Worm (Caenorhabditis elegans) whole organism, L2 larva: Measurements from ENCODE around the gene npp-1.

Source experiments
- C34F6.9 ChIP-seq: fragments of 150-350 bp; optimal IDR thresholded peaks from 2 replicates; lab custom pipeline; 2014; ENCODE audit warnings: missing biosample characterization, missing genetic modification characterization
- F13H6.1 ChIP-seq: sonication (generic microtip); optimal IDR thresholded peaks from 2 replicates; lab custom pipeline; 2016; ENCODE audit warnings: missing genetic modification characterization, missing compliant biosample characterization
- Y55F3AM.14 ChIP-seq: fragments of 200-800 bp; sonication (Bioruptor generic); optimal IDR thresholded peaks from 2 replicates; lab custom pipeline; 2018; ENCODE audit warnings: mild to moderate bottlenecking, missing genetic modification characterization, missing compliant biosample characterization
- ZK546.5 ChIP-seq: sonication (generic microtip); optimal IDR thresholded peaks from 2 replicates; lab custom pipeline; 2017; ENCODE audit warnings: missing biosample characterization, missing genetic modification characterization
- alr-1 ChIP-seq: fragments of 150-350 bp; optimal IDR thresholded peaks from 2 replicates; lab custom pipeline; 2014; ENCODE audit warnings: missing biosample characterization, missing genetic modification characterization
- aly-2 ChIP-seq: fragments of 150-350 bp; optimal IDR thresholded peaks from 2 replicates; lab custom pipeline; 2014; ENCODE audit warnings: missing biosample characterization, missing genetic modification characterization
- ama-1 ChIP-seq: fragments of 150-350 bp; optimal IDR thresholded peaks from 2 replicates; lab custom pipeline; 2018; ENCODE audit warnings: inconsistent platforms
- ceh-16 ChIP-seq: fragments of 150-350 bp; optimal IDR thresholded peaks from 2 replicates; lab custom pipeline; 2014; ENCODE audit warnings: missing biosample characterization, missing genetic modification characterization
- ceh-82 ChIP-seq: fragments of 150-350 bp; optimal IDR thresholded peaks from 2 replicates; lab custom pipeline; 2014; ENCODE audit warnings: missing biosample characterization, missing genetic modification characterization
- dmd-4 ChIP-seq: sonication (generic microtip); optimal IDR thresholded peaks from 2 replicates; lab custom pipeline; 2017; ENCODE audit warnings: missing biosample characterization, missing genetic modification characterization
- egl-27 ChIP-seq: sonication (generic microtip); optimal IDR thresholded peaks from 3 replicates; lab custom pipeline; 2017; ENCODE audit warnings: missing biosample characterization, missing genetic modification reagents, missing genetic modification characterization
- elt-1 ChIP-seq: fragments of 150-350 bp; optimal IDR thresholded peaks from 2 replicates; lab custom pipeline; 2014; ENCODE audit warnings: missing biosample characterization, missing genetic modification characterization
- elt-3 ChIP-seq: sonication (generic microtip); optimal IDR thresholded peaks from 2 replicates; lab custom pipeline; 2017; ENCODE audit warnings: missing biosample characterization, missing genetic modification characterization
- fos-1 ChIP-seq: fragments of 150-350 bp; optimal IDR thresholded peaks from 2 replicates; lab custom pipeline; 2014; ENCODE audit warnings: missing biosample characterization, missing genetic modification characterization
- gmeb-1 ChIP-seq: fragments of 150-350 bp; optimal IDR thresholded peaks from 2 replicates; lab custom pipeline; 2014; ENCODE audit warnings: missing biosample characterization, missing genetic modification characterization
- lin-11 ChIP-seq: fragments of 150-350 bp; sonication (generic microtip); optimal IDR thresholded peaks from 2 replicates; lab custom pipeline; 2014; ENCODE audit warnings: missing biosample characterization, missing genetic modification characterization, inconsistent platforms, mixed read lengths
- lin-13 ChIP-seq: fragments of 150-350 bp; optimal IDR thresholded peaks from 2 replicates; lab custom pipeline; 2014; ENCODE audit warnings: missing biosample characterization, missing genetic modification reagents, missing genetic modification characterization
- lin-39 ChIP-seq: fragments of 150-350 bp; optimal IDR thresholded peaks from 2 replicates; lab custom pipeline; 2014; ENCODE audit warnings: missing biosample characterization, missing genetic modification reagents, missing genetic modification characterization
- lsy-2 ChIP-seq, 2 experiments: fragments of 150-350 bp in 1 of 2; sonication (generic microtip) in 1 of 2; optimal IDR thresholded peaks; 2 replicates each; lab custom pipeline; 2014 to 2017; ENCODE audit warnings: missing biosample characterization in 2 of 2, missing genetic modification characterization in 2 of 2
- mab-5 ChIP-seq: fragments of 150-350 bp; optimal IDR thresholded peaks from 2 replicates; lab custom pipeline; 2014; ENCODE audit warnings: missing biosample characterization, missing genetic modification characterization
- mbf-1 ChIP-seq: sonication (generic microtip); optimal IDR thresholded peaks from 2 replicates; lab custom pipeline; 2017; ENCODE audit warnings: missing biosample characterization, missing genetic modification characterization
- mdl-1 ChIP-seq, 2 experiments: fragments of 150-350 bp in 1 of 2; sonication (generic microtip) in 1 of 2; optimal IDR thresholded peaks; 2 replicates each; lab custom pipeline; 2017; ENCODE audit warnings: missing biosample characterization in 2 of 2, missing genetic modification characterization in 2 of 2
- nhr-10 ChIP-seq: sonication (generic microtip); optimal IDR thresholded peaks from 2 replicates; lab custom pipeline; 2017; ENCODE audit warnings: missing biosample characterization, missing genetic modification characterization
- nhr-11 ChIP-seq: fragments of 150-350 bp; optimal IDR thresholded peaks from 2 replicates; lab custom pipeline; 2014; ENCODE audit warnings: missing biosample characterization, missing genetic modification characterization
- nhr-12 ChIP-seq: fragments of 150-350 bp; optimal IDR thresholded peaks from 2 replicates; lab custom pipeline; 2014; ENCODE audit warnings: missing biosample characterization, missing genetic modification characterization
- nhr-129 ChIP-seq: fragments of 150-350 bp; optimal IDR thresholded peaks from 2 replicates; lab custom pipeline; 2014; ENCODE audit warnings: missing biosample characterization, missing genetic modification characterization
- nhr-21 ChIP-seq: fragments of 150-350 bp; optimal IDR thresholded peaks from 2 replicates; lab custom pipeline; 2014; ENCODE audit warnings: missing biosample characterization, missing genetic modification characterization
- nhr-23 ChIP-seq: fragments of 150-350 bp; optimal IDR thresholded peaks from 2 replicates; lab custom pipeline; 2014; ENCODE audit warnings: missing biosample characterization, missing genetic modification reagents, missing genetic modification characterization
- nhr-237 ChIP-seq: fragments of 150-350 bp; optimal IDR thresholded peaks from 2 replicates; lab custom pipeline; 2014; ENCODE audit warnings: missing biosample characterization, missing genetic modification characterization
- nhr-25 ChIP-seq: fragments of 150-350 bp; sonication (generic microtip); optimal IDR thresholded peaks from 3 replicates; lab custom pipeline; 2014; ENCODE audit warnings: missing biosample characterization, missing genetic modification characterization
- nhr-6 ChIP-seq: fragments of 150-350 bp; optimal IDR thresholded peaks from 2 replicates; lab custom pipeline; 2014; ENCODE audit warnings: missing biosample characterization, missing genetic modification characterization
- nhr-77 ChIP-seq: fragments of 150-350 bp; optimal IDR thresholded peaks from 2 replicates; lab custom pipeline; 2014; ENCODE audit warnings: missing biosample characterization, missing genetic modification characterization
- peb-1 ChIP-seq: fragments of 150-350 bp; optimal IDR thresholded peaks from 2 replicates; lab custom pipeline; 2014; ENCODE audit warnings: missing biosample characterization, missing genetic modification characterization
- sem-4 ChIP-seq: fragments of 150-350 bp; optimal IDR thresholded peaks from 2 replicates; lab custom pipeline; 2014; ENCODE audit warnings: missing biosample characterization, missing genetic modification reagents, missing genetic modification characterization
- sma-3 ChIP-seq: sonication (generic microtip); optimal IDR thresholded peaks from 2 replicates; lab custom pipeline; 2016; ENCODE audit warnings: missing genetic modification reagents, missing genetic modification characterization, missing compliant biosample characterization
- sma-9 ChIP-seq, 2 experiments: fragments of 150-350 bp in 1 of 2; sonication (generic microtip) in 1 of 2; optimal IDR thresholded peaks; 2 replicates each; lab custom pipeline; 2014 to 2016; ENCODE audit warnings: missing genetic modification characterization in 2 of 2, mild to moderate bottlenecking in 1 of 2, missing biosample characterization in 1 of 2, missing compliant biosample characterization in 1 of 2, missing genetic modification reagents in 1 of 2, moderate library complexity in 1 of 2
- snpc-4 ChIP-seq: fragments of 150-350 bp; optimal IDR thresholded peaks from 2 replicates; lab custom pipeline; 2014; ENCODE audit warnings: missing biosample characterization, missing genetic modification characterization
- unc-39 ChIP-seq: fragments of 150-350 bp; optimal IDR thresholded peaks from 2 replicates; lab custom pipeline; 2014; ENCODE audit warnings: missing biosample characterization, missing genetic modification characterization
- unc-55 ChIP-seq: fragments of 150-350 bp; sonication (generic microtip); optimal IDR thresholded peaks from 3 replicates; lab custom pipeline; 2014; ENCODE audit warnings: missing biosample characterization, missing genetic modification reagents, missing genetic modification characterization
- unc-62 ChIP-seq: fragments of 150-350 bp; optimal IDR thresholded peaks from 2 replicates; lab custom pipeline; 2014; ENCODE audit warnings: missing biosample characterization, missing genetic modification reagents, missing genetic modification characterization
- zag-1 ChIP-seq: fragments of 150-350 bp; optimal IDR thresholded peaks from 2 replicates; lab custom pipeline; 2014; ENCODE audit warnings: missing biosample characterization, missing genetic modification characterization
- ztf-1 ChIP-seq: fragments of 200-800 bp; sonication (Bioruptor generic); conservative IDR thresholded peaks from 2 replicates; pipeline ENCODE4 v1.3.6; 2022; ENCODE audit warnings: missing genetic modification characterization, missing compliant biosample characterization
- ztf-11 ChIP-seq: sonication (generic microtip); optimal IDR thresholded peaks from 2 replicates; lab custom pipeline; 2017; ENCODE audit warnings: missing biosample characterization, missing genetic modification characterization
- ztf-4 ChIP-seq: fragments of 150-350 bp; optimal IDR thresholded peaks from 2 replicates; lab custom pipeline; 2014; ENCODE audit warnings: missing biosample characterization, missing genetic modification characterization

npp-1 gene

DNA sequence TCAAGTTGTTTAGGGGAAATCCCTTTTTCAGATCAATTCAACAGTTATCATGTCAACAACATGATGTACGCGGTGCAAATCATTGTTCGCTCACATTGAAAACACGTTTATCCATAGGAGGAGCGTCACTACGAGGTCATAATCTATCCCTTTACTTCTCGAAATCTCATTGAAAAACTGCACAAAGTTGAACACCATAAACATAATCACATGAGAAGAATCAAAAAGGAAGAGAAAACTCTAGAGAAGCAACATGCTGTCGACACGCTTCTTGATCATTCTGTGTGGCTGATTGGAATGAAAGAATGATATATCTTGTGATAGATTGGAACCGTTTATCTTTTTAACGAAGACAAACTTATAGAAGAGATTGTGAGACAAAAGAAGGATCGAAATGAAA is 9.6 kb downstream of the npp-1 start (continued):
- TF ChIP-seq C34F6.9 (no peak), ceh-82 (tag; lab: Kevin White, UChicago) (no peak), lin-39 (tag; lab: Kevin White, UChicago) (no peak), alr-1 (tag; lab: Kevin White, UChicago) (no peak), ztf-11 (tag; lab: Kevin White, UChicago) (no peak), sem-4 (tag; lab: Kevin White, UChicago) (no peak), lin-11 (no peak), nhr-129 (tag; lab: Kevin White, UChicago) (peak; percentile 63)

DNA sequence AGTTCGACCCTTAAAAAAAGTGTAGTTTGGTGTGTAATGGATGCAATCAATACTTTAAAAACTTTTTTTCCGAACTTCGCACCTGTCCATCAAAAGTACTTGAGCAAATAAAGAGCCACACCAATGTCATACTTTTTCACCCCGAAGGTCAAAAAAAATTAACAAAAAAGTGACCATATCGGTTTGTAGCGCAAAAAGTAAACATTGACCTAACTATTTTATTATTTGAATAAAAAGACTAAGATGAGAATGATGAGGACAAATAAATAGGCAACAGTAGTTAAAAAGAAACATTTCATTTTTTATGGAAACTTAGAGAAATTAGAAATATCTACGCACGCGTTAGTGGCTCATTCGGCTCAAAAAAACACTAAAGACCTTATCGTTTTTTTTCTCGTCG is 11.1 kb downstream of the npp-1 start:
- no peak for TF ChIP-seq elt-1 (tag; lab: Kevin White, UChicago)
- TF ChIP-seq snpc-4 (tag; lab: Kevin White, UChicago) = no peak
- TF ChIP-seq zag-1 (tag; lab: Kevin White, UChicago) = no peak
- TF ChIP-seq mab-5 = no peak
- TF ChIP-seq mbf-1 (tag; lab: Kevin White, UChicago) = no peak
- TF ChIP-seq sma-9 (GFP tag; optimal IDR thresholded peaks at IDR 0.05; lab: Kevin White, UChicago) = no peak
- no peak for TF ChIP-seq sma-9 (tag; optimal IDR thresholded peaks at IDR 0.05; lab: Kevin White, UChicago)
- no peak for TF ChIP-seq nhr-6 (tag; lab: Kevin White, UChicago)
- no peak for TF ChIP-seq nhr-237 (tag; lab: Kevin White, UChicago)
- no peak for TF ChIP-seq fos-1
- no peak for TF ChIP-seq F13H6.1
- TF ChIP-seq peb-1 = no peak
- TF ChIP-seq unc-55 (GFP tag; lab: Kevin White, UChicago) = no peak
- TF ChIP-seq alr-1 (tag; lab: Kevin White, UChicago) = no peak
- TF ChIP-seq aly-2 (tag; lab: Kevin White, UChicago) = no peak
- TF ChIP-seq sem-4 (tag; lab: Kevin White, UChicago) = no peak
- TF ChIP-seq unc-39 (tag; lab: Kevin White, UChicago) = no peak

- TF ChIP-seq sma-9 (GFP tag; optimal IDR thresholded peaks at IDR 0.05; lab: Kevin White, UChicago) (peak; percentile 9), sma-9 (tag; optimal IDR thresholded peaks at IDR 0.05; lab: Kevin White, UChicago) (no peak), nhr-237 (tag; lab: Kevin White, UChicago) (no peak), snpc-4 (tag; lab: Kevin White, UChicago) (no peak), nhr-129 (tag; lab: Kevin White, UChicago) (no peak), ceh-16 (tag; lab: Kevin White, UChicago) (no peak), lin-11 (no peak), nhr-12 (tag; lab: Kevin White, UChicago) (no peak), egl-27 (tag; lab: Kevin White, UChicago) (no peak), sma-3 (GFP tag; lab: Kevin White, UChicago) (no peak), ztf-1 (GFP tag; lab: Robert Waterston, UW) (no peak), sem-4 (tag; lab: Kevin White, UChicago) (no peak), nhr-25 (tag; lab: Kevin White, UChicago) (peak; percentile 53), nhr-6 (tag; lab: Kevin White, UChicago) (no peak), mdl-1 (tag; optimal IDR thresholded peaks at IDR 0.05; lab: Kevin White, UChicago) (no peak), C34F6.9 (no peak), elt-3 (no peak)
Measured at ce11 chrIV:9872210-9872609, 13.9 kb downstream of the npp-1 start.

ce11 chrIV:9872786-9873185 is 14.5 kb downstream of the npp-1 start:
- TF ChIP-seq C34F6.9 (peak; percentile 35), ztf-4 (tag; lab: Kevin White, UChicago) (no peak), ceh-82 (tag; lab: Kevin White, UChicago) (no peak), Y55F3AM.14 (GFP tag; lab: Kevin White, UChicago) (no peak), mbf-1 (tag; lab: Kevin White, UChicago) (no peak), ama-1 (no peak), nhr-6 (tag; lab: Kevin White, UChicago) (no peak), nhr-237 (tag; lab: Kevin White, UChicago) (no peak), lin-13 (GFP tag; lab: Kevin White, UChicago) (no peak), mdl-1 (tag; optimal IDR thresholded peaks at IDR 0.05; lab: Kevin White, UChicago) (no peak), nhr-11 (no peak), sma-3 (GFP tag; lab: Kevin White, UChicago) (no peak), zag-1 (tag; lab: Kevin White, UChicago) (peak; percentile 57), fos-1 (peak; percentile 81), nhr-129 (tag; lab: Kevin White, UChicago) (peak; percentile 47), F13H6.1 (peak; percentile 36), alr-1 (tag; lab: Kevin White, UChicago) (no peak), gmeb-1 (no peak), dmd-4 (tag; lab: Kevin White, UChicago) (no peak), aly-2 (tag; lab: Kevin White, UChicago) (no peak), lsy-2 (tag; optimal IDR thresholded peaks at IDR 0.05; lab: Kevin White, UChicago) (peak in 1 of 2 experiments; percentile 34), snpc-4 (tag; lab: Kevin White, UChicago) (no peak), egl-27 (tag; lab: Kevin White, UChicago) (no peak), nhr-12 (tag; lab: Kevin White, UChicago) (no peak), nhr-25 (tag; lab: Kevin White, UChicago) (no peak), nhr-77 (tag; lab: Kevin White, UChicago) (no peak), ceh-16 (tag; lab: Kevin White, UChicago) (no peak), elt-3 (no peak), nhr-10 (no peak), sma-9 (GFP tag; optimal IDR thresholded peaks at IDR 0.05; lab: Kevin White, UChicago) (peak; percentile 70), sma-9 (tag; optimal IDR thresholded peaks at IDR 0.05; lab: Kevin White, UChicago) (no peak), ZK546.5 (tag; lab: Kevin White, UChicago) (no peak), unc-39 (tag; lab: Kevin White, UChicago) (no peak), unc-62 (GFP tag; lab: Kevin White, UChicago) (no peak), nhr-21 (tag; lab: Kevin White, UChicago) (no peak), nhr-23 (no peak)
